Fruit fly (Drosophila melanogaster): Measurements from ENCODE around the gene Jhbp15.
A peak's percentile ranks its signal among the peaks of the same experiment; 100 is the strongest.

The Jhbp15 gene

DNA sequence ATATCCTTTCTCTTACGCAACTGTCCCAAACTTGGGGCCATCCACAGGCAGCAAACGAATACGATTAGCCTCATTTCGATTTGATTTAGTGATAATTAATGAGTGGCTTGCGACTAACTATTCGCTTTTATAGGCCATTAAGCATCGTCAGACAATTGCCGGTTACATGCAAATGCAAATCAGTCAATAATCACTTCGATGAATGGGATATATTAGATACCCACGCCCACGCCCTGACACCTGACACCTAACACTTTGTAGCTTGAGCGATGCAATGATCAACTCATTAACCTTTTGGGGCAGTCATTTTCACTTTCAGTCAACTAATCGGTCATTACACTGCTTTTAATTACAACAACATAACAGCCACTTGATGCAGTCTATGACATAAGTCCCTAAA, at the start of gene Jhbp15:
Jhbp15 (minus strand) TSS at position 101 of the 400 bp plus-strand sequence.
- TF ChIP-seq Dif (GFP tag; optimal IDR thresholded peaks at IDR 0.05; ENCODE audit: partially characterized antibody), result no peak
- TF ChIP-seq N (GFP tag; optimal IDR thresholded peaks at IDR 0.05), result no peak
- TF ChIP-seq Rel (GFP tag; optimal IDR thresholded peaks at IDR 0.05), result no peak
- TF ChIP-seq Rel (tag; optimal IDR thresholded peaks at IDR 0.05), result no peak
- TF ChIP-seq Jra (GFP tag; optimal IDR thresholded peaks at IDR 0.05), result no peak
- no peak for TF ChIP-seq brk (GFP tag; optimal IDR thresholded peaks at IDR 0.05)
- TF ChIP-seq lola (GFP tag; optimal IDR thresholded peaks at IDR 0.05), result no peak
- TF ChIP-seq sage (GFP tag; optimal IDR thresholded peaks at IDR 0.05), result no peak
- TF ChIP-seq pan (optimal IDR thresholded peaks at IDR 0.05), result no peak
- no peak for TF ChIP-seq CG9705 (GFP tag; optimal IDR thresholded peaks at IDR 0.05)

dm6 chr3R:21097631-21098117, 46.9 kb upstream of the Jhbp15 start, which contains the start of gene RhoGAP93B:
Gene RhoGAP93B, minus strand, starts transcription at chr3R:21097827.
- peak; percentile 82 for TF ChIP-seq h (GFP tag; optimal IDR thresholded peaks at IDR 0.05)
- no peak for TF ChIP-seq Hnf4 (GFP tag; optimal IDR thresholded peaks at IDR 0.05)
- peak; percentile 65 for TF ChIP-seq OdsH (GFP tag; optimal IDR thresholded peaks at IDR 0.05)
- no peak for TF ChIP-seq Vsx2 (GFP tag; optimal IDR thresholded peaks at IDR 0.05; ENCODE audit: partially characterized antibody)
- no peak for TF ChIP-seq tai (GFP tag; optimal IDR thresholded peaks at IDR 0.05)
- TF ChIP-seq jim (GFP tag; optimal IDR thresholded peaks at IDR 0.05), result peak; percentile 29
- no peak for TF ChIP-seq sage (GFP tag; optimal IDR thresholded peaks at IDR 0.05)
- no peak for TF ChIP-seq Dif (GFP tag; optimal IDR thresholded peaks at IDR 0.05; ENCODE audit: partially characterized antibody)
- peak; percentile 97 for TF ChIP-seq Jra (GFP tag; optimal IDR thresholded peaks at IDR 0.05)
- TF ChIP-seq GATAd (GFP tag; optimal IDR thresholded peaks at IDR 0.05), result no peak
- TF ChIP-seq CrebA (GFP tag; optimal IDR thresholded peaks at IDR 0.05; ENCODE audit: borderline replicate concordance), result no peak
- TF ChIP-seq dl (GFP tag; optimal IDR thresholded peaks at IDR 0.05; ENCODE audit: insufficient read depth in 1 of 2, partially characterized antibody in 2 of 2), result no peak
- TF ChIP-seq psq (GFP tag; optimal IDR thresholded peaks at IDR 0.05), result peak; percentile 82
- TF ChIP-seq fru (GFP tag; optimal IDR thresholded peaks at IDR 0.05), result peak; percentile 91
- peak; percentile 35 for TF ChIP-seq sv (GFP tag; optimal IDR thresholded peaks at IDR 0.05)
- TF ChIP-seq Dfd (GFP tag; optimal IDR thresholded peaks at IDR 0.05), result no peak
- TF ChIP-seq dsf (GFP tag; optimal IDR thresholded peaks at IDR 0.05; ENCODE audit: borderline replicate concordance), result peak; percentile 93
- peak; percentile 19 for TF ChIP-seq Myc (optimal IDR thresholded peaks at IDR 0.05)
- no peak for TF ChIP-seq N (GFP tag; optimal IDR thresholded peaks at IDR 0.05)
- TF ChIP-seq rgr (GFP tag; optimal IDR thresholded peaks at IDR 0.05), result peak; percentile 83
- no peak for TF ChIP-seq usp (GFP tag; optimal IDR thresholded peaks at IDR 0.05)
- peak; percentile 84 for TF ChIP-seq CG9705 (GFP tag; optimal IDR thresholded peaks at IDR 0.05)
- TF ChIP-seq dmrt93B (GFP tag; optimal IDR thresholded peaks at IDR 0.05), result no peak
- peak; percentile 75 for TF ChIP-seq ey (GFP tag; optimal IDR thresholded peaks at IDR 0.05)
- no peak for TF ChIP-seq Abd-B (GFP tag; optimal IDR thresholded peaks at IDR 0.05)
- peak; percentile 53 for TF ChIP-seq Hr83 (GFP tag; optimal IDR thresholded peaks at IDR 0.05; ENCODE audit: poor library complexity, severe bottlenecking)
- TF ChIP-seq Rel (GFP tag; optimal IDR thresholded peaks at IDR 0.05), result no peak
- peak; percentile 68 for TF ChIP-seq Rel (tag; optimal IDR thresholded peaks at IDR 0.05)
- TF ChIP-seq lola (GFP tag; optimal IDR thresholded peaks at IDR 0.05), result no peak
- TF ChIP-seq foxo (GFP tag; optimal IDR thresholded peaks at IDR 0.05), result peak; percentile 36 to 83
- TF ChIP-seq pan (optimal IDR thresholded peaks at IDR 0.05), result no peak
- peak; percentile 80 for TF ChIP-seq Sp1 (GFP tag; optimal IDR thresholded peaks at IDR 0.05)
- TF ChIP-seq woc (GFP tag; optimal IDR thresholded peaks at IDR 0.05), result peak; percentile 87
- TF ChIP-seq HLH106 (tag; optimal IDR thresholded peaks at IDR 0.05), result peak; percentile 84
- TF ChIP-seq br (GFP tag; optimal IDR thresholded peaks at IDR 0.05), result peak; percentile 83
- peak; percentile 65 for TF ChIP-seq CG32264 (GFP tag; optimal IDR thresholded peaks at IDR 0.05)
- no peak for TF ChIP-seq Hr78 (GFP tag; optimal IDR thresholded peaks at IDR 0.05)
- TF ChIP-seq Mio (GFP tag; optimal IDR thresholded peaks at IDR 0.05), result peak; percentile 40
- no peak for TF ChIP-seq brk (GFP tag; optimal IDR thresholded peaks at IDR 0.05)

Measured in whole organism, wandering third instar larva.